Worm (Caenorhabditis elegans) whole organism, L1 larva: ENCODE results near the gene ZK1320.9.
A peak's percentile ranks its signal among the peaks of the same experiment; 100 is the strongest.

Source experiments
- C34B4.2 ChIP-seq: sonication (generic microtip); optimal IDR thresholded peaks from 2 replicates; lab custom pipeline; 2017; ENCODE audit warnings: mild to moderate bottlenecking, missing genetic modification characterization, missing compliant biosample characterization
- F16B12.6 ChIP-seq: fragments of 150-350 bp; optimal IDR thresholded peaks from 2 replicates; lab custom pipeline; 2014; ENCODE audit warnings: missing biosample characterization, missing genetic modification characterization
- Y116A8C.19 ChIP-seq: sonication (generic microtip); optimal IDR thresholded peaks from 2 replicates; lab custom pipeline; 2016; ENCODE audit warnings: missing compliant biosample characterization, missing genetic modification characterization, borderline replicate concordance
- alr-1 ChIP-seq: fragments of 200-800 bp; sonication (Bioruptor generic); optimal IDR thresholded peaks from 2 replicates; lab custom pipeline; 2018; ENCODE audit warnings: borderline replicate concordance, mild to moderate bottlenecking, missing genetic modification characterization, missing compliant biosample characterization
- ama-1 ChIP-seq: fragments of 150-350 bp; optimal IDR thresholded peaks from 2 replicates; lab custom pipeline; 2014
- blmp-1 ChIP-seq: fragments of 150-350 bp; optimal IDR thresholded peaks from 2 replicates; lab custom pipeline; 2014; ENCODE audit warnings: missing biosample characterization, missing genetic modification characterization
- ceh-8 ChIP-seq: fragments of 200-800 bp; sonication (Bioruptor generic); optimal IDR thresholded peaks from 2 replicates; lab custom pipeline; 2018; ENCODE audit warnings: mild to moderate bottlenecking, missing genetic modification characterization, moderate library complexity, missing compliant biosample characterization
- ceh-82 ChIP-seq, 3 experiments: fragments of 150-350 bp in 1 of 3; sonication (generic microtip) in 2 of 3; optimal IDR thresholded peaks; 2 replicates each; lab custom pipeline; 2014 to 2017; ENCODE audit warnings: missing biosample characterization in 3 of 3, missing genetic modification characterization in 3 of 3
- ceh-90 ChIP-seq: sonication (generic microtip); optimal IDR thresholded peaks from 2 replicates; lab custom pipeline; 2016; ENCODE audit warnings: missing genetic modification characterization, missing compliant biosample characterization
- ces-1 ChIP-seq: fragments of 150-350 bp; optimal IDR thresholded peaks from 2 replicates; lab custom pipeline; 2014; ENCODE audit warnings: missing biosample characterization, missing genetic modification reagents, missing genetic modification characterization
- efl-1 ChIP-seq, 4 experiments: fragments of 150-350 bp; optimal IDR thresholded peaks in 3 of 4; peaks in 1 of 4; 1 replicate in 1 of 4; 2 replicates in 3 of 4; lab custom pipeline; 2014; ENCODE audit warnings: missing biosample characterization in 2 of 4, missing genetic modification characterization in 2 of 4, missing genetic modification reagents in 2 of 4
- fkh-10 ChIP-seq: sonication (generic microtip); optimal IDR thresholded peaks from 2 replicates; lab custom pipeline; 2017; ENCODE audit warnings: missing biosample characterization, missing genetic modification reagents, missing genetic modification characterization
- fos-1 ChIP-seq: fragments of 150-350 bp; optimal IDR thresholded peaks from 2 replicates; lab custom pipeline; 2014; ENCODE audit warnings: missing biosample characterization, missing genetic modification characterization
- hlh-17 ChIP-seq: fragments of 200-800 bp; sonication (Bioruptor generic); optimal IDR thresholded peaks from 2 replicates; lab custom pipeline; 2018; ENCODE audit warnings: missing genetic modification characterization, mild to moderate bottlenecking, missing compliant biosample characterization, moderate library complexity, borderline replicate concordance
- hlh-4 ChIP-seq: sonication (generic microtip); optimal IDR thresholded peaks from 2 replicates; lab custom pipeline; 2016; ENCODE audit warnings: mild to moderate bottlenecking, missing genetic modification characterization, missing compliant biosample characterization
- hpl-2 ChIP-seq: fragments of 150-350 bp; optimal IDR thresholded peaks from 2 replicates; lab custom pipeline; 2014; ENCODE audit warnings: missing biosample characterization, missing genetic modification reagents, missing genetic modification characterization
- irx-1 ChIP-seq: sonication (generic microtip); optimal IDR thresholded peaks from 2 replicates; lab custom pipeline; 2016; ENCODE audit warnings: missing genetic modification characterization, missing compliant biosample characterization
- jun-1 ChIP-seq: fragments of 150-350 bp; optimal IDR thresholded peaks from 2 replicates; lab custom pipeline; 2014; ENCODE audit warnings: missing biosample characterization, missing genetic modification reagents, missing genetic modification characterization
- lin-13 ChIP-seq: fragments of 150-350 bp; optimal IDR thresholded peaks from 2 replicates; lab custom pipeline; 2014; ENCODE audit warnings: missing biosample characterization, missing genetic modification reagents, missing genetic modification characterization
- lin-35 ChIP-seq, 2 experiments: fragments of 150-350 bp; optimal IDR thresholded peaks; 2 replicates each; lab custom pipeline; 2014; ENCODE audit warnings: missing biosample characterization in 2 of 2, missing genetic modification characterization in 2 of 2, missing genetic modification reagents in 2 of 2
- mab-9 ChIP-seq: fragments of 200-800 bp; sonication (Bioruptor generic); IDR thresholded peaks from 2 replicates; pipeline ENCODE4 v1.3.6; 2022; ENCODE audit warnings: missing genetic modification reagents, missing genetic modification characterization, missing compliant biosample characterization
- mdl-1 ChIP-seq, 2 experiments: fragments of 150-350 bp; optimal IDR thresholded peaks; 2 replicates each; lab custom pipeline; 2014 to 2017; ENCODE audit warnings: missing biosample characterization in 2 of 2, missing genetic modification characterization in 2 of 2, inconsistent platforms in 1 of 2
- mep-1 ChIP-seq: fragments of 150-350 bp; optimal IDR thresholded peaks from 2 replicates; lab custom pipeline; 2014; ENCODE audit warnings: missing biosample characterization, missing genetic modification characterization
- nhr-237 ChIP-seq: fragments of 150-350 bp; optimal IDR thresholded peaks from 2 replicates; lab custom pipeline; 2014; ENCODE audit warnings: missing biosample characterization, missing genetic modification characterization
- nhr-28 ChIP-seq: fragments of 150-350 bp; optimal IDR thresholded peaks from 2 replicates; lab custom pipeline; 2014; ENCODE audit warnings: missing biosample characterization, missing genetic modification characterization
- nhr-47 ChIP-seq: sonication (generic microtip); optimal IDR thresholded peaks from 2 replicates; lab custom pipeline; 2016; ENCODE audit warnings: mild to moderate bottlenecking, missing genetic modification characterization, moderate library complexity, missing compliant biosample characterization
- nhr-71 ChIP-seq: sonication (generic microtip); optimal IDR thresholded peaks from 2 replicates; lab custom pipeline; 2016; ENCODE audit warnings: mild to moderate bottlenecking, missing genetic modification characterization, moderate library complexity, missing compliant biosample characterization
- nhr-77 ChIP-seq: fragments of 150-350 bp; optimal IDR thresholded peaks from 2 replicates; lab custom pipeline; 2014; ENCODE audit warnings: missing biosample characterization, missing genetic modification characterization
- nhr-84 ChIP-seq: sonication (generic microtip); optimal IDR thresholded peaks from 2 replicates; lab custom pipeline; 2017; ENCODE audit warnings: missing biosample characterization, missing genetic modification characterization
- pax-3 ChIP-seq: fragments of 200-800 bp; sonication (Bioruptor generic); optimal IDR thresholded peaks from 2 replicates; lab custom pipeline; 2018; ENCODE audit warnings: mild to moderate bottlenecking, missing genetic modification characterization, moderate library complexity, missing compliant biosample characterization
- pqm-1 ChIP-seq: sonication (generic microtip); optimal IDR thresholded peaks from 3 replicates; lab custom pipeline; 2017; ENCODE audit warnings: missing biosample characterization, missing genetic modification characterization
- skn-1 ChIP-seq: fragments of 150-350 bp; optimal IDR thresholded peaks from 2 replicates; lab custom pipeline; 2014; ENCODE audit warnings: missing biosample characterization, missing genetic modification characterization
- snpc-4 ChIP-seq: fragments of 150-350 bp; optimal IDR thresholded peaks from 2 replicates; lab custom pipeline; 2014; ENCODE audit warnings: missing biosample characterization, missing genetic modification characterization
- sox-4 ChIP-seq: sonication (generic microtip); optimal IDR thresholded peaks from 2 replicates; lab custom pipeline; 2016; ENCODE audit warnings: missing genetic modification characterization, missing compliant biosample characterization
- swsn-7 ChIP-seq: sonication (generic microtip); optimal IDR thresholded peaks from 2 replicates; lab custom pipeline; 2016; ENCODE audit warnings: missing genetic modification characterization, missing compliant biosample characterization
- tbx-2 ChIP-seq: sonication (generic microtip); optimal IDR thresholded peaks from 2 replicates; lab custom pipeline; 2016; ENCODE audit warnings: missing genetic modification characterization, missing compliant biosample characterization
- tlp-1 ChIP-seq: fragments of 150-350 bp; optimal IDR thresholded peaks from 2 replicates; lab custom pipeline; 2014; ENCODE audit warnings: missing biosample characterization, missing genetic modification characterization
- unc-30 ChIP-seq: sonication (generic microtip); optimal IDR thresholded peaks from 2 replicates; lab custom pipeline; 2017; ENCODE audit warnings: missing biosample characterization, missing genetic modification characterization
- unc-62 ChIP-seq: fragments of 150-350 bp; optimal IDR thresholded peaks from 2 replicates; lab custom pipeline; 2014; ENCODE audit warnings: missing biosample characterization, missing genetic modification reagents, missing genetic modification characterization
- vab-15 ChIP-seq: sonication (generic microtip); optimal IDR thresholded peaks from 2 replicates; lab custom pipeline; 2017; ENCODE audit warnings: missing genotype, mild to moderate bottlenecking, missing genetic modification characterization, missing compliant biosample characterization
- xbp-1 ChIP-seq: sonication (generic microtip); optimal IDR thresholded peaks from 2 replicates; lab custom pipeline; 2016; ENCODE audit warnings: missing genetic modification characterization, missing compliant biosample characterization
- ztf-11 ChIP-seq, 2 experiments: sonication (generic microtip); optimal IDR thresholded peaks; 2 replicates each; lab custom pipeline; 2016 to 2017; ENCODE audit warnings: missing genetic modification characterization in 2 of 2, missing biosample characterization in 1 of 2, missing compliant biosample characterization in 1 of 2
- ztf-4 ChIP-seq: fragments of 150-350 bp; optimal IDR thresholded peaks from 2 replicates; lab custom pipeline; 2014; ENCODE audit warnings: missing biosample characterization, missing genetic modification characterization

ZK1320.9 gene

DNA sequence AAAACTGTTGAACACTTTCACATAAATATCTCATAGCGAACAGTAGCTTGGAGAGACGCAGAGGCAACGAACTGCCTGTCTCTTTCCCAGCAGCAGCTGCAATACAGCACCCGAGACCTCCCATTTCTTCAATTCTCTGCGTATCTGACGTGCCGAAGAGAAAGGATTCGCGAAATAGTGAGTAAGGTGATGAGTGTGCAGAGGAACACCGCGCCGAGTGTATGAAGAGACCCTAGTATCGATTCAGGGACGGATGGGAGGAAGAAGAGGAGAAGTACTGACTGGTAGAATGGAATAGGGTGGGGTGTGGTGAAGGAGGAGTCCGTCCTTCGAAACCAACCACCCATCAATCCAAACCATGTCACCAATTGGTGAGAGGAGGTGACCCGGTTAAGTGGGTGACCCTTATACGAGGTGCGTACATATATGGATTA is 40.4 kb downstream of the ZK1320.9 start (continued):
- no peak for TF ChIP-seq nhr-84 (tag; lab: Kevin White, UChicago)
- peak; percentile 34 for TF ChIP-seq pax-3 (tag; lab: Kevin White, UChicago)
- TF ChIP-seq skn-1 = peak; percentile 56
- TF ChIP-seq ztf-4 (tag; lab: Kevin White, UChicago) = peak; percentile 68
- TF ChIP-seq jun-1 (tag; lab: Kevin White, UChicago) = peak; percentile 64
- TF ChIP-seq Y116A8C.19 (tag; lab: Kevin White, UChicago) = no peak
- TF ChIP-seq snpc-4 (tag; lab: Kevin White, UChicago) = no peak
- TF ChIP-seq mab-9 (GFP tag; lab: Robert Waterston, UW) = no peak
- TF ChIP-seq ceh-82 (tag; optimal IDR thresholded peaks at IDR 0.05; lab: Kevin White, UChicago) = peak; percentile 37 to 74 (median 44)
- TF ChIP-seq ama-1 (lab: Kevin White, UChicago) = peak; percentile 82
- TF ChIP-seq alr-1 = no peak
- TF ChIP-seq nhr-28 (tag; lab: Kevin White, UChicago) = no peak
- peak; percentile 52 to 68 for TF ChIP-seq lin-35 (GFP tag; optimal IDR thresholded peaks at IDR 0.05; lab: Kevin White, UChicago)
- TF ChIP-seq sox-4 = no peak
- no peak for TF ChIP-seq hlh-4 (tag; lab: Kevin White, UChicago)
- TF ChIP-seq efl-1 (optimal IDR thresholded peaks at IDR 0.05; lab: Kevin White, UChicago) = peak; percentile 70 to 76
- TF ChIP-seq efl-1 (GFP tag; optimal IDR thresholded peaks at IDR 0.05 in 1 of 2; lab: Kevin White, UChicago) = peak; percentile 9 to 86
- peak; percentile 59 for TF ChIP-seq nhr-77
- no peak for TF ChIP-seq hpl-2 (GFP tag; lab: Kevin White, UChicago)
- peak; percentile 55 for TF ChIP-seq xbp-1 (tag; lab: Kevin White, UChicago)
- TF ChIP-seq F16B12.6 (tag; lab: Kevin White, UChicago) = peak; percentile 19
- peak; percentile 63 for TF ChIP-seq tbx-2 (tag; lab: Kevin White, UChicago)
- peak; percentile 65 for TF ChIP-seq vab-15
- peak; percentile 95 for TF ChIP-seq blmp-1
- TF ChIP-seq irx-1 (tag; lab: Kevin White, UChicago) = peak; percentile 41
- TF ChIP-seq C34B4.2 = no peak
- TF ChIP-seq nhr-237 (tag; lab: Kevin White, UChicago) = peak; percentile 49
- peak; percentile 29 for TF ChIP-seq lin-13
- peak; percentile 60 for TF ChIP-seq nhr-47 (tag; lab: Kevin White, UChicago)
- TF ChIP-seq tlp-1 (tag; lab: Kevin White, UChicago) = no peak
- TF ChIP-seq mdl-1 (tag; optimal IDR thresholded peaks at IDR 0.05; lab: Kevin White, UChicago) = peak in 1 of 2 experiments; percentile 75
- peak; percentile 90 for TF ChIP-seq mep-1 (tag; lab: Kevin White, UChicago)
- TF ChIP-seq ceh-8 (GFP tag; lab: Kevin White, UChicago) = no peak
- TF ChIP-seq ceh-90 (tag; lab: Kevin White, UChicago) = no peak
- no peak for TF ChIP-seq pqm-1
- peak; percentile 53 for TF ChIP-seq fos-1 (tag; lab: Kevin White, UChicago)
- no peak for TF ChIP-seq hlh-17
- TF ChIP-seq swsn-7 = peak; percentile 70
- TF ChIP-seq unc-30 (tag; lab: Kevin White, UChicago) = no peak
- TF ChIP-seq ztf-11 (tag; optimal IDR thresholded peaks at IDR 0.05; lab: Kevin White, UChicago) = peak in 1 of 2 experiments; percentile 73
- TF ChIP-seq nhr-71 (tag; lab: Kevin White, UChicago) = peak; percentile 83
- TF ChIP-seq unc-62 (GFP tag; lab: Kevin White, UChicago) = no peak
- TF ChIP-seq ces-1 (GFP tag; lab: Kevin White, UChicago) = no peak
- TF ChIP-seq fkh-10 (GFP tag; lab: Kevin White, UChicago) = no peak
